Fruit fly (Drosophila melanogaster) whole organism, embryonic: ENCODE data around the gene flfl.
A peak's percentile ranks its signal among the peaks of the same experiment; 100 is the strongest.

Experiments used
- Abd-B ChIP-seq: fragments of 200-800 bp; sonication (Bioruptor generic); optimal IDR thresholded peaks from 2 replicates; lab custom pipeline; 2018; ENCODE audit warnings: missing biosample characterization, mild to moderate bottlenecking, missing genetic modification characterization, moderate library complexity
- Aef1 ChIP-seq: fragments of 200-800 bp; sonication (Bioruptor generic); IDR thresholded peaks from 3 replicates; pipeline ENCODE4 v1.3.6; 2022; ENCODE audit warnings: missing biosample characterization, missing genetic modification characterization
- Awh ChIP-seq: fragments of 200-800 bp; sonication (Bioruptor generic); IDR thresholded peaks from 2 replicates; pipeline ENCODE4, ENCODE4 v1.3.6; 2022; ENCODE audit warnings: missing biosample characterization, missing genetic modification characterization
- Blimp-1 ChIP-seq: fragments of 200-800 bp; sonication (Bioruptor generic); optimal IDR thresholded peaks from 3 replicates; lab custom pipeline; 2018; ENCODE audit warnings: missing biosample characterization, missing genetic modification characterization, mild to moderate bottlenecking, moderate library complexity, missing genetic modification reagents
- Bteb2 ChIP-seq: fragments of 200-800 bp; sonication (Bioruptor generic); optimal IDR thresholded peaks from 2 replicates; lab custom pipeline; 2016; ENCODE audit warnings: missing biosample characterization, missing genetic modification characterization
- CG12071 ChIP-seq: fragments of 200-800 bp; sonication (Bioruptor generic); optimal IDR thresholded peaks from 3 replicates; lab custom pipeline; 2018; ENCODE audit warnings: missing biosample characterization, mild to moderate bottlenecking, missing genetic modification characterization
- CG12236 ChIP-seq: fragments of 200-800 bp; sonication (Bioruptor generic); optimal IDR thresholded peaks from 2 replicates; lab custom pipeline; 2016; ENCODE audit warnings: missing biosample characterization, missing genetic modification characterization
- CG18476 ChIP-seq: fragments of 200-800 bp; sonication (Bioruptor generic); optimal IDR thresholded peaks from 2 replicates; lab custom pipeline; 2016; ENCODE audit warnings: missing biosample characterization, mild to moderate bottlenecking, missing genetic modification characterization
- CG3281 ChIP-seq: fragments of 200-800 bp; sonication (Bioruptor generic); optimal IDR thresholded peaks from 3 replicates; lab custom pipeline; 2017; ENCODE audit warnings: missing biosample characterization, mild to moderate bottlenecking, missing genetic modification characterization
- CG4730 ChIP-seq: fragments of 200-800 bp; sonication (Bioruptor generic); IDR thresholded peaks from 2 replicates; pipeline ENCODE4 v1.3.6; 2022; ENCODE audit warnings: missing biosample characterization, missing genetic modification characterization
- CG6683 ChIP-seq: fragments of 200-800 bp; sonication (Bioruptor generic); optimal IDR thresholded peaks from 2 replicates; lab custom pipeline; 2017; ENCODE audit warnings: missing biosample characterization, mild to moderate bottlenecking, missing genetic modification characterization, missing genetic modification reagents
- CG7928 ChIP-seq: fragments of 200-800 bp; sonication (Bioruptor generic); optimal IDR thresholded peaks from 2 replicates; lab custom pipeline; 2017; ENCODE audit warnings: missing biosample characterization, mild to moderate bottlenecking, missing genetic modification characterization
- CHES-1-like ChIP-seq: fragments of 200-800 bp; sonication (Bioruptor generic); optimal IDR thresholded peaks from 2 replicates; lab custom pipeline; 2016; ENCODE audit warnings: missing biosample characterization, missing genetic modification characterization
- Fer1 ChIP-seq: fragments of 200-800 bp; sonication (Bioruptor generic); optimal IDR thresholded peaks from 2 replicates; lab custom pipeline; 2017; ENCODE audit warnings: missing biosample characterization, mild to moderate bottlenecking, missing genetic modification characterization
- Fer3 ChIP-seq: fragments of 200-800 bp; sonication (Bioruptor generic); optimal IDR thresholded peaks from 2 replicates; lab custom pipeline; 2018; ENCODE audit warnings: missing biosample characterization, mild to moderate bottlenecking, missing genetic modification characterization, moderate library complexity
- Hmx ChIP-seq: fragments of 200-800 bp; sonication (Bioruptor generic); optimal IDR thresholded peaks from 2 replicates; lab custom pipeline; 2016; ENCODE audit warnings: missing biosample characterization, missing genetic modification characterization
- MBD-R2 ChIP-seq: fragments of 200-800 bp; sonication (Bioruptor generic); IDR thresholded peaks from 2 replicates; pipeline ENCODE4 v1.3.6; 2022; ENCODE audit warnings: missing biosample characterization, missing genetic modification characterization
- MTF-1 ChIP-seq: fragments of 200-800 bp; sonication (Bioruptor generic); optimal IDR thresholded peaks from 2 replicates; lab custom pipeline; 2018; ENCODE audit warnings: missing biosample characterization, mild to moderate bottlenecking, missing genetic modification characterization, borderline replicate concordance
- NK7.1 ChIP-seq: fragments of 200-800 bp; sonication (Bioruptor generic); optimal IDR thresholded peaks from 3 replicates; lab custom pipeline; 2016; ENCODE audit warnings: missing biosample characterization, missing genetic modification characterization
- Poxn ChIP-seq: fragments of 200-800 bp; sonication (Bioruptor generic); IDR thresholded peaks from 2 replicates; pipeline ENCODE4 v1.3.6; 2022; ENCODE audit warnings: missing biosample characterization, missing genetic modification characterization
- Rx ChIP-seq: fragments of 200-800 bp; sonication (Bioruptor generic); IDR thresholded peaks from 2 replicates; pipeline ENCODE4 v1.3.6; 2022; ENCODE audit warnings: missing biosample characterization, missing genetic modification characterization
- Trl ChIP-seq, 3 experiments: fragments of >200 bp in 2 of 3; fragments of 200-800 bp in 1 of 3; sonication (Bioruptor generic) in 1 of 3; optimal IDR thresholded peaks; 2 replicates in 1 of 3; 3 replicates in 2 of 3; lab custom pipeline; 2016 to 2017; ENCODE audit warnings: missing biosample characterization in 1 of 3, missing genetic modification characterization in 1 of 3
- Xbp1 ChIP-seq: fragments of 200-800 bp; sonication (Bioruptor generic); optimal IDR thresholded peaks from 3 replicates; lab custom pipeline; 2016; ENCODE audit warnings: missing biosample characterization, mild to moderate bottlenecking, missing genetic modification characterization
- az2 ChIP-seq: fragments of 200-800 bp; sonication (Bioruptor generic); optimal IDR thresholded peaks from 3 replicates; lab custom pipeline; 2016; ENCODE audit warnings: missing biosample characterization, missing genetic modification characterization
- bcd ChIP-seq: fragments of 200-800 bp; sonication (Bioruptor generic); optimal IDR thresholded peaks from 2 replicates; lab custom pipeline; 2017; ENCODE audit warnings: missing biosample characterization, mild to moderate bottlenecking, missing genetic modification characterization
- bsh ChIP-seq, 2 experiments: fragments of 200-800 bp; sonication (Bioruptor generic); optimal IDR thresholded peaks; 2 replicates each; lab custom pipeline; 2017 to 2018; ENCODE audit warnings: mild to moderate bottlenecking in 2 of 2, missing biosample characterization in 2 of 2, missing genetic modification characterization in 2 of 2, moderate library complexity in 1 of 2
- crc ChIP-seq: fragments of 200-800 bp; sonication (Bioruptor generic); optimal IDR thresholded peaks from 2 replicates; lab custom pipeline; 2016; ENCODE audit warnings: missing biosample characterization, missing genetic modification characterization
- eyg ChIP-seq: fragments of 200-800 bp; sonication (Bioruptor generic); optimal IDR thresholded peaks from 3 replicates; lab custom pipeline; 2016; ENCODE audit warnings: missing biosample characterization, missing genetic modification characterization
- ken ChIP-seq: fragments of 200-800 bp; sonication (Bioruptor generic); IDR thresholded peaks from 3 replicates; pipeline ENCODE4 v1.3.6; 2022; ENCODE audit warnings: missing biosample characterization, missing genetic modification characterization
- kni ChIP-seq: fragments of 200-800 bp; sonication (Bioruptor generic); optimal IDR thresholded peaks from 3 replicates; lab custom pipeline; 2017; ENCODE audit warnings: mild to moderate bottlenecking, missing biosample characterization, missing genetic modification reagents, missing genetic modification characterization
- luna ChIP-seq: fragments of 200-800 bp; sonication (Bioruptor generic); optimal IDR thresholded peaks from 2 replicates; lab custom pipeline; 2016; ENCODE audit warnings: missing biosample characterization, missing genetic modification characterization
- nau ChIP-seq: fragments of 200-800 bp; sonication (Bioruptor generic); optimal IDR thresholded peaks from 3 replicates; lab custom pipeline; 2017; ENCODE audit warnings: missing biosample characterization, mild to moderate bottlenecking, missing genetic modification characterization, missing genetic modification reagents
- onecut ChIP-seq: fragments of 200-800 bp; sonication (Bioruptor generic); IDR thresholded peaks from 2 replicates; pipeline ENCODE4 v1.3.6; 2022; ENCODE audit warnings: missing biosample characterization, missing genetic modification characterization
- pita ChIP-seq: fragments of 200-800 bp; sonication (Bioruptor generic); optimal IDR thresholded peaks from 2 replicates; lab custom pipeline; 2017; ENCODE audit warnings: missing biosample characterization, mild to moderate bottlenecking, missing genetic modification characterization
- pnt ChIP-seq: fragments of 200-800 bp; sonication (Bioruptor generic); optimal IDR thresholded peaks from 3 replicates; lab custom pipeline; 2016; ENCODE audit warnings: missing biosample characterization, missing genetic modification characterization
- pzg ChIP-seq: fragments of 200-800 bp; sonication (Bioruptor generic); optimal IDR thresholded peaks from 3 replicates; lab custom pipeline; 2018; ENCODE audit warnings: missing biosample characterization, mild to moderate bottlenecking, missing genetic modification characterization, moderate library complexity
- ssp ChIP-seq: fragments of 200-800 bp; sonication (Bioruptor generic); IDR thresholded peaks from 2 replicates; pipeline ENCODE4 v1.3.6; 2022; ENCODE audit warnings: missing biosample characterization, missing genetic modification characterization
- trh ChIP-seq: fragments of 200-800 bp; sonication (Bioruptor generic); optimal IDR thresholded peaks from 2 replicates; lab custom pipeline; 2016; ENCODE audit warnings: missing biosample characterization, missing genetic modification characterization

flfl gene

DNA sequence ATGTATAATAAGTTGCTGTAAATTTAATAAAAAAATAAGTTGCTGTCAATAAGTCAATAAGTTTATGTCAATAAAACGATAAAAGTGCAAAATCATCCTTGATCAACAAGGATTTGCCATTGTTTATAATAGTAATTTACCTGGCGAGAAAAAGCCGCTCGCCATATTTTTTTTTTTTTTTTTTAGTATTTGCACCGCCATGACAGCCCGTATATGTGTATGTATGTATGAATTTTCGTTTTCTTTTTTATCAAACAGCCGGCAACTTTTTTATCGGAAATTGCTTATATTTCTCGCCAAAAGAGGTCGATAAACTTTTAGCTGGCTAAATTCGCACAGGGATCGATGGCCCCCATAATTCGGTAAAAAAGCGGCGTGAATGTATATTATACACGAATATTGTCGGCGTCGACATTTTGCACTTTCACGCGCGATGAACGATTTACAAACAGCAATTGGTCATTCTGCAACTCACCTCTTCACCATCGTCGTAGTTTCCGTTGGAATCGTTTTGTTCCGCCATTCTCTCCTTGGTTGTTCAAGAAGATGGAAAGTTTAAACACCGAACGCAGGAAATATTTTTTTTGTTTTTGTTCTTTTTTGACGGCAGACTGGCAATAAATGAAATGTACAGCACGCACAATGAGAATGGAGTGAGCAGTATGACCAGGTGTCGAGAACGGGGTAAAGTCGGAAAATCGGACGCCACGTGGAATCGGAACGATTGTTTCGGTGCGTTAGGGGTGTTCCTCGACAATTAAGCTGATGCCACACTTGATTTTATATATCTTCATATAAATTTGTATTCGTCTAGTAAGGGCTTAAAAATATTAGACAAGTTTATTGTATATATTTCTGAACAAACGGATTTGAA lies 23.6 kb upstream of the flfl start, which contains the start of gene Hrb87F (continued):
- TF ChIP-seq pzg (GFP tag; lab: Kevin White, UChicago) (peak; percentile 51), Xbp1 (GFP tag; lab: Kevin White, UChicago) (no peak), CG7928 (no peak), bsh (GFP tag; optimal IDR thresholded peaks at IDR 0.05; lab: Kevin White, UChicago) (peak in 1 of 2 experiments; percentile 9), pita (GFP tag; lab: Kevin White, UChicago) (no peak), CG12071 (GFP tag; lab: Kevin White, UChicago) (no peak), ken (GFP tag; lab: Robert Waterston, UW) (no peak), Bteb2 (GFP tag; lab: Kevin White, UChicago) (no peak), NK7.1 (GFP tag; lab: Kevin White, UChicago) (no peak), kni (GFP tag; lab: Kevin White, UChicago) (no peak), CHES-1-like (GFP tag; lab: Kevin White, UChicago) (peak; percentile 21), ssp (GFP tag; lab: Robert Waterston, UW) (peak; percentile 91), onecut (GFP tag; lab: Robert Waterston, UW) (no peak), Blimp-1 (GFP tag; lab: Kevin White, UChicago) (no peak), Hmx (no peak), trh (GFP tag; lab: Kevin White, UChicago) (no peak), Rx (GFP tag; lab: Robert Waterston, UW) (no peak), crc (GFP tag; lab: Kevin White, UChicago) (no peak), CG12236 (GFP tag; lab: Kevin White, UChicago) (no peak), az2 (GFP tag; lab: Kevin White, UChicago) (no peak), Fer1 (GFP tag; lab: Kevin White, UChicago) (no peak), Fer3 (tag; lab: Kevin White, UChicago) (no peak), Awh (no peak), Abd-B (GFP tag; lab: Kevin White, UChicago) (no peak), CG18476 (GFP tag; lab: Kevin White, UChicago) (no peak), nau (GFP tag; lab: Kevin White, UChicago) (no peak), Trl (optimal IDR thresholded peaks at IDR 0.05; lab: Kevin White, UChicago) (no peak), Trl (GFP tag; optimal IDR thresholded peaks at IDR 0.05; lab: Kevin White, UChicago) (no peak), eyg (GFP tag; lab: Kevin White, UChicago) (no peak), luna (no peak), CG3281 (GFP tag; lab: Kevin White, UChicago) (no peak), Aef1 (GFP tag; lab: Robert Waterston, UW) (no peak), MBD-R2 (GFP tag; lab: Robert Waterston, UW) (peak; percentile 28; the same call in 1 of the 2 replicates), bcd (GFP tag; lab: Kevin White, UChicago) (no peak), MTF-1 (GFP tag; lab: Kevin White, UChicago) (no peak), CG6683 (no peak), CG4730 (GFP tag; lab: Robert Waterston, UW) (no peak), pnt (GFP tag; lab: Kevin White, UChicago) (no peak), Poxn (GFP tag; lab: Robert Waterston, UW) (no peak)
